Fruit fly (Drosophila melanogaster): Measurements from ENCODE around the gene CG9705.

DNA sequence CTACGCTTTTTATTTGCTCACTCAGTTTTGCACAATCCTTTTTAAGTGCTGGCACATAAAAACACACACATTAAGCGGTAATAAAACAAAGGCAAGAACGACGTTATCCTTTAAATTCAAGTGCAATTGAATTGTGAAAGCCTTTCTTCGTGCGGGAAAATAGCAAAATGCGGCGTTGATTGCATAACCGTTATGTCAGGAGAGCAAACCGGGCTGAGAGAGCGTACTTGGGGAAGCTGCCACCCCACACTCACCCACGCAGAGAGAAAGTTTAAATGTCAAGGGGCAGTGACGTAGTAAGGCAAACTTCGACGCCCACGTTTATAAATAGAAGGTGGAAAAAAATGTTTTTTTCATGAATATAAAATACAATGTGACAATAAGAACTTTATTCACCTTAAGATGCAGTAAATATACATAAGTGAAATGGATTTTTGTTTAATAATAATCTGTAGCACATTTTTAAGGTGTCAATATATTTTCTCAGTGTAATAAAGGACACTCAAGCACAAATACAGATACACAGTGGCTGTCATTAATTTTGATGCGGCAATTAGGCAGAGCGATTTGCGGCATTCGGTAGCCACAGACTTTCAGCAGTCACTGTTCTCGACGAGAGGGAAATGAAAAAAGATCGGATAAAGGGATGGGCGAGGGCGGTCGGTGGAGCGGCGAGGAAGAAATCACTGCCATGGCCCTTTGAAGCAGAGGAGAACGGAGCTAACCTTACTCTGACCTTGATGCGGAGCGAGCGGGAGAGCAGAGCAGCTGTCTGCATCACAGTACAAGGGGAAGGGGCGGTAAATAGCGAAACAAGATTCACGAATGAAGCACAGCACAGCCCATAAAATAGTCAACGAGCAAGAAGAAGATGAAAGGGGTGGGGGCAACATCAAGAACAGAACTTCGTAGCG lies 26.2 kb downstream of the CG9705 start:
- TF ChIP-seq Dll (optimal IDR thresholded peaks at IDR 0.05) (no peak), usp (GFP tag; optimal IDR thresholded peaks at IDR 0.05) (no peak)

Data from whole organism.